Worm (Caenorhabditis elegans): ENCODE results near the gene rpm-1.
"Not testable (repeated sequence)": the region's sequence is repeated elsewhere in the genome, so short reads cannot be mapped to it uniquely, and the experiment has no call there.

The rpm-1 gene

DNA sequence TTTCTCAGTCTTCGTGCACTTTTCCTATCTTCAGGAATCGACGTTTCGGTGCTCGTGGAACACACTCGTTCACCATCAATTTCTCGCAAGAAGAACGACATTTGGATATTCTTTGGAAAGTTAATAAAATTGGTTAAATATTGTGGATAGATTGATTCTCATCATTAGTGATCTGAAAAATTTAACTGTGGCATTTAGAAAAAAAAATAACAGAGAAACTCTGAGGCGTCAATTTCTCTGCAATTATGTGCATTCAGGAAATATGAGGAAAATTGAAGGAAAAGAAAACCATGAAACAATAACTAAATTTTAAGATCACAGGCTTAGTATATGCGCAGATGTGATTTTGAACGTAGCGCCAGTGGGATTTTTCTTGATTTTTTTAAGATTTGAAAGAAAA, at the start of gene rpm-1:
TSS of gene rpm-1 (minus strand) at position 101 of the 400 bp plus-strand sequence.
- not testable (repeated sequence) for TF ChIP-seq unc-62 (GFP tag; optimal IDR thresholded peaks at IDR 0.05)

ce11 chrV:8861949-8862348, 42.2 kb upstream of the rpm-1 start, which contains the start of gene F07B7.12:
Gene F07B7.12, minus strand, starts transcription at chrV:8862049.
- not testable (repeated sequence) for TF ChIP-seq unc-62 (GFP tag; optimal IDR thresholded peaks at IDR 0.05)

ce11 chrV:8835311-8835710, 15.6 kb upstream of the rpm-1 start, which contains the start of gene F07B7.7:
Gene F07B7.7, plus strand, starts transcription at chrV:8835611.
- TF ChIP-seq unc-62 (GFP tag; optimal IDR thresholded peaks at IDR 0.05): not testable (repeated sequence)

ce11 chrV:8805047-8805446, 14.7 kb downstream of the rpm-1 start:
- TF ChIP-seq unc-62 (GFP tag; optimal IDR thresholded peaks at IDR 0.05): no peak

- no peak for TF ChIP-seq unc-62 (GFP tag; optimal IDR thresholded peaks at IDR 0.05)
Observed at ce11 chrV:8802252-8802651, 17.5 kb downstream of the rpm-1 start.

DNA sequence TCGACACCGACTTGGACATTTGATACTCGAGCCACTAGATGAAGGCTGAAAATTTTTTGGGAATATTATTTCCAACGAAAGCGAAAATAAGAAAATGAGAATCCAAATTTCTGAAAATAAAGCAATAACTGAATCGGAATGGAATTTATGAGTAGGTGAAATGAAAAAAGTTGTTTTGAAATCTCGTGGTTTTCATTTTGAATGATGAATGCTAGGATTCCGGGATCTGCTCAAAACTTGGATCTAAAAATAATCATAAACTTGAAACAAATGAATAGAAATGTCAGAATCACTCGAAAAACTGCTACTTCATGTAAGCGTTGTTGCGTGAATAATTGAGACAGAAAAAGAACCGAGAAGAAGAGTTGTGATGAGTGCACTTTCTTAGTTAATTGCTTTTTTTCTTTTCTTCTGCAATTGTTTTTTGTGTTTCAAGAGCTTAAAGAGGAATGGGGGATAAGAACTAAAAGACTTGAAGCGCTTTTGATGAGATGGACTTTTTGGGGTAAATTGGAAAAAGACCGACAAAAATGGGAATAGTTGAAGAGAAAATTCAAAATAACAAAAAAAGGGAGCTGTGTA, 18.7 kb downstream of the rpm-1 start, which contains the start of gene magu-2:
TSS of gene magu-2 (minus strand) at position 51 of the 582 bp plus-strand sequence.
- no peak for TF ChIP-seq unc-62 (GFP tag; optimal IDR thresholded peaks at IDR 0.05)

- TF ChIP-seq unc-62 (GFP tag; optimal IDR thresholded peaks at IDR 0.05): no peak
Observed at ce11 chrV:8799293-8799812, 20.4 kb downstream of the rpm-1 start.

- TF ChIP-seq unc-62 (GFP tag; optimal IDR thresholded peaks at IDR 0.05): no peak
Observed at ce11 chrV:8798470-8798869, 21.3 kb downstream of the rpm-1 start.

DNA sequence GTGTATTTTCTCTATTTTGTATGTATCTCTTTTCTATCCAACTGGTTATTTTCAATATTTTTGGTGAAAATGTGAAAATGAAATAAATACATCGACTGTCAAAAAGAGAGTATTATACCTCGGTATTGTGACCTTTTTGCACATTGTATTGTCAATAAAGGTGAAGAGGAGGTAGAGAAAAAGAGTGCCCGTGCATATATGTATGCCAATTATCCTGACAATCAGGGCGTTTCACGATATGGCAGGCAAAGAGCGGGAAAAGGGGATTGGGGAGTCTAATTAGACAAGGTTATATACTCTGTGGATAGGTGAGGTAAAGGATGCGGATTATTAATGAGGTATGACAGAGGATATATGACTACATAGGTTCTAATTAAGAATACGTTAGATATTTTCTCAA, 22.9 kb downstream of the rpm-1 start:
- TF ChIP-seq unc-62 (GFP tag; optimal IDR thresholded peaks at IDR 0.05): no peak

DNA sequence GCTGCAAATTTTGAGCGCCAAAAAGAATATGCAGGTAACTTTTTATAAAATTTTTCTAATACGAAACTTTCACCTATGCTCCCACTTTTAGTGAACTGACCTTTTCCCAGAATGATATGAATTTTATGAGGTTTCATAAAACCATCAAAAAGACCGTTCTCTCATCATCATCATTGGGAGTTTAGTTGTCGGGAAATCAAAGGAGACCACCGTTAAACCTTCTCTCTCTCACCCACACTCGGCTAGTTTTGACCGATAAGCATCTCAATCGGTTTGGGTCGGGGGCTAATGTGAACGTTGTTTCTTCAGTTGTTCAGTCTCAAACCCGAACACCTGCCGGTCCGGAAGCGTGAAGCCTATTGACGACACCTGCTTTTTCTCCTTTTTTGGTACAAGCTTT, 23.5 kb downstream of the rpm-1 start:
- no peak for TF ChIP-seq unc-62 (GFP tag; optimal IDR thresholded peaks at IDR 0.05)

- no peak for TF ChIP-seq unc-62 (GFP tag; optimal IDR thresholded peaks at IDR 0.05)
Observed at ce11 chrV:8795499-8795898, 24.3 kb downstream of the rpm-1 start.

DNA sequence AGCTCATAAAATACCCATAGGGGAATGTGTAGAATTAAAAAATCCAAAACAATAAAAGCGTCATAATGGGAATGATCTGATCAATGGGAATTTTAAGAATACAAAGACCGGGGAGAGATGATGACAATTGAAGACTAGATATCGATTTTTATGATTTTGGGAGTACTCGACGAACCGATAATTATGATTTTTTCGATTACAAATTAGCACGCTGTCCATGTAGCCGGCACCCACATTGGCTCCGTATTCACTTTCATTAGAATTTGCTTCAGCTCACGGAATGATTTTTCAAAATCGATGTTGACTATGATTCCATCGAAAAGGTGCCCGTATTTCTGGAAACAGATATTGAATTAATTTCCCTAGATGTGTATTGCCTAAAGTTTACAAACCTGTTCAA, 26.9 kb downstream of the rpm-1 start:
- TF ChIP-seq unc-62 (GFP tag; optimal IDR thresholded peaks at IDR 0.05): no peak

ce11 chrV:8789345-8789744, 30.4 kb downstream of the rpm-1 start:
- no peak for TF ChIP-seq unc-62 (GFP tag; optimal IDR thresholded peaks at IDR 0.05)

DNA sequence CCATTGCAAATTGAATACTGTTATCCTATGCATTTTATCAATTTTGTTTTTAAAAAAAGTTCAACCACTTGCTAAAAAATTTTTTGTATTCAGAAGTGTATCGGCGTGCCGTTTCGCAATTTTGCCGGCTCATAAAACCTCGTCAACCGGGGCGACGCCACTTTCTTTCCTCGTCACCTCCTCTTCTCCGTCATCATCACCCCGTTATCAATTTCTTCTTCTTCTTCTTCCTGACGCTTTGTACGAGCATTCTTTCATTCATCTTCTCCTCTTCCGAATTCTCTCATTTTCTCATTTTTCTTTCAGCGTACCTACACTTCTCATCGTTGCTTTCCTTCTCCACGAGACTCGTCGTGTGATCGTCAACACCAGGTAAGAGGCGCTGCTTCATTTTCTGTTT, 33.5 kb downstream of the rpm-1 start, which contains the start of gene sup-37:
TSS of gene sup-37 (plus strand) at position 301 of the 400 bp plus-strand sequence.
- no peak for TF ChIP-seq unc-62 (GFP tag; optimal IDR thresholded peaks at IDR 0.05)

DNA sequence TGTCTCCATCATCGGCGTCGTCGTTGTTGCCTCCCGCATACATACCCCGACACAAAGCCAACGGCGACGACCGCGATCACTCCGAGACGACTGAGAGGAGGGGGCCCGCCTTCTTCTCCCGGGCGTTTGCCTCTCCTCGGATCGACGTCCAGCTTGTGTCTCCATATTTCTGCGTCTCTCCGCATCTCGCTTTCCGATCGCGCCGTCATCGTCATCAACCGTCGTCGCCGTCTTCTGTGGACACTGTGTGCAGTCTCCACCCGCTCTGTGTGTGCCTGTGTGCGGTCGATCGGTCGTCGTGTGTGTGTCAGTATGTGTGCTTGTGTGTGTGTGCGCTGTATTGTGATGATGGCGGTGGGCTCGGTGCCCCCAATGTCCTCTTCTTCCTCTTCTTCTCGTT, 34.2 kb downstream of the rpm-1 start:
- no peak for TF ChIP-seq unc-62 (GFP tag; optimal IDR thresholded peaks at IDR 0.05)

DNA sequence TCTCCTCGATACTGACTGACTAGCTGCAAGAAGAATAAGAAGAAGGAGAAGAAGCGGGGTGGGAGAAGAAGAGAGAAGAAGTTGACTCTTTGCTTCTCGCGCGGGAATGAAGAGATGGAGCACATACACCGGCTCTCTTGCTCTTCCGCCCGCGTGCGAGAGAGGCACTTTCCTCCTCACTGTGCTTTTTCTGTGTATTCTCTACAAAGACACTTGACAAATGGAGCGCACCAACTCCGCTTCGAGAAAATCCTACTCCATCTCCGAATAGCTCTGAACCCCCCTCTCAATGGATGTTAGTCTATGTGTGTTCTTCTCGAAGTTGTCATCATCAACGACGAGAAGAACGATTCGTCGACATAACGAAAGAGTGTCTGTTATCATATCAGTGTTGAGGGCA, 35.3 kb downstream of the rpm-1 start:
- TF ChIP-seq unc-62 (GFP tag; optimal IDR thresholded peaks at IDR 0.05): no peak

DNA sequence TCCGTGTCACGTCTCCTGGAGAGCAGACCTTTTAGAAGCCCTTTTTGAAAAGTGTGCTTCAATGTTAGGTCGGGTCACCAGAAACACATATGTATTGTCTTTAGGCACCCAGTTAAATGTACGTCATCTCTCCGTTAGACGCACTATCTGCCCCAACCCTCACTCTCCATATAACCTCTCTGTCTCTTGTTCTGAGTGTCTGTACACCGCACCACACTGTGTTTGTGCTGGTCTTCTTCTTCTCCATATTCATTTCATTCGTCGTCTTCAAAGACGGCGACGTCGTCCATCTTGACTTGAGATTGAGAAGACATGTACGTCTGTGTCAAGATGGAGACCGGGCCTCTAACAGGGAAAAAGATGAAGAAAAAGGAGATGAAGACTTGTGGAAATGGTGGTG, 37.6 kb downstream of the rpm-1 start:
- no peak for TF ChIP-seq unc-62 (GFP tag; optimal IDR thresholded peaks at IDR 0.05)

- TF ChIP-seq unc-62 (GFP tag; optimal IDR thresholded peaks at IDR 0.05): no peak
Observed at ce11 chrV:8781164-8781563, 38.6 kb downstream of the rpm-1 start.

Measured in whole organism, dauer.